Worm (Caenorhabditis elegans): Measurements from ENCODE around the gene fut-5.

DNA sequence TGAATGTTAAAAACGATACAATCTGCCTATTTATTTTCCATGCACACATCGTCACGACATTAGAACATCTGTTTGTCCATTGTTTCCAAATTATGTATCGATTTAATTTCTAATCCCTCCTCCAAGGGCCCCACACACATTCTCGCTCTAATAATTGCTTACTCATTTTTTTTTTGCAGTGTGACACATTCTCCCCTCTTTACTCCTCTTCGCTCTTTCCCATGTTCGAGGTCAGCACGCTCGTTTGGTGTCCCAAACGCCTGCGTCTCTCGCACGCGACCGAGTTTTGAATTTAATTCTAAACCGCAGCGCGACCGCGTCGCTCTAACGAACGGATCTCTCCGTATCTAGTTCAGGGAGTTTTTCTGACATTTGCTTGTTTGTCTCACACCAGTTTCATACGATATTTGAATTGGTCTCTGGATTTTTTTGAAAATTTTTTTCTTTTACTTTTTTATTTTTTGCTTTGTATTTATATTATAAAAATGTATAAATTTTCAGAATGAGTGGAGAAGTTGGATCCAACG, 5.2 kb upstream of the fut-5 start, which contains the start of the genes clec-140 and hmg-11:
- TF ChIP-seq ztf-11 (tag; optimal IDR thresholded peaks at IDR 0.05), result peak in 1 of 2 experiments; percentile 55
- TF ChIP-seq skn-1 (tag; optimal IDR thresholded peaks at IDR 0.05), result peak; percentile 19
- no peak for TF ChIP-seq unc-62 (GFP tag; optimal IDR thresholded peaks at IDR 0.05)
- no peak for TF ChIP-seq unc-130 (tag; optimal IDR thresholded peaks at IDR 0.05)
- no peak for TF ChIP-seq nhr-76 (tag; optimal IDR thresholded peaks at IDR 0.05)
- TF ChIP-seq hpl-2 (GFP tag; optimal IDR thresholded peaks at IDR 0.05), result no peak
- peak; percentile 0 for TF ChIP-seq C16A3.4 (tag; optimal IDR thresholded peaks at IDR 0.05)
- no peak for TF ChIP-seq egl-27 (tag; optimal IDR thresholded peaks at IDR 0.05)
- peak; percentile 13 for TF ChIP-seq jun-1 (tag; optimal IDR thresholded peaks at IDR 0.05)
- peak; percentile 28 for TF ChIP-seq lin-15B (tag; optimal IDR thresholded peaks at IDR 0.05)

All from whole organism, L1 larva.